Fruit fly (Drosophila melanogaster) whole organism, prepupa: ENCODE data around the gene CG6282.

Experiments used
- dac ChIP-seq: fragments of 200-800 bp; sonication (Bioruptor generic); optimal IDR thresholded peaks from 2 replicates; lab custom pipeline; 2017; ENCODE audit warnings: missing biosample characterization, mild to moderate bottlenecking, missing genetic modification characterization
- eg ChIP-seq: fragments of 200-800 bp; sonication (Bioruptor generic); IDR thresholded peaks from 3 replicates; pipeline ENCODE4 v1.3.6; 2022; ENCODE audit warnings: missing biosample characterization, missing genetic modification characterization
- fd85E ChIP-seq: fragments of 200-800 bp; sonication (Bioruptor generic); optimal IDR thresholded peaks from 3 replicates; lab custom pipeline; 2016; ENCODE audit warnings: missing biosample characterization, missing genetic modification characterization

- TF ChIP-seq dac (no peak), eg (GFP tag; lab: Robert Waterston, UW) (no peak), fd85E (no peak)
Observed at dm6 chr3L:8653572-8653971, 49.1 kb downstream of the CG6282 start.
